Worm (Caenorhabditis elegans) whole organism, early embryonic: ENCODE data around the gene krr-1.

Experiments
- F13C5.2 ChIP-seq: sonication (generic microtip); optimal IDR thresholded peaks from 2 replicates; lab custom pipeline; 2017; ENCODE audit warnings: mild to moderate bottlenecking, missing genetic modification characterization, inconsistent platforms, missing compliant biosample characterization
- aly-1 ChIP-seq: sonication (generic microtip); optimal IDR thresholded peaks from 2 replicates; lab custom pipeline; 2016; ENCODE audit warnings: missing genetic modification characterization, missing compliant biosample characterization
- ama-1 ChIP-seq: fragments of 150-350 bp; optimal IDR thresholded peaks from 2 replicates; lab custom pipeline; 2014
- ceh-13 ChIP-seq: fragments of 200-800 bp; sonication (Bioruptor generic); optimal IDR thresholded peaks from 2 replicates; lab custom pipeline; 2018; ENCODE audit warnings: mild to moderate bottlenecking, missing genetic modification characterization, missing compliant biosample characterization
- ceh-36 ChIP-seq: sonication (generic microtip); optimal IDR thresholded peaks from 2 replicates; lab custom pipeline; 2016; ENCODE audit warnings: missing genetic modification characterization, inconsistent platforms, missing compliant biosample characterization
- ets-7 ChIP-seq: sonication (generic microtip); optimal IDR thresholded peaks from 2 replicates; lab custom pipeline; 2016; ENCODE audit warnings: missing genotype, missing genetic modification characterization, missing compliant biosample characterization
- flt-1 ChIP-seq: fragments of 200-800 bp; sonication (Bioruptor generic); IDR thresholded peaks from 2 replicates; pipeline ENCODE4 v1.3.6; 2022; ENCODE audit warnings: missing genetic modification characterization, missing compliant biosample characterization
- hmbx-1 ChIP-seq: sonication (generic microtip); optimal IDR thresholded peaks from 2 replicates; lab custom pipeline; 2016; ENCODE audit warnings: mild to moderate bottlenecking, missing genetic modification characterization, missing compliant biosample characterization
- hmg-4 ChIP-seq: fragments of 200-800 bp; sonication (Bioruptor generic); optimal IDR thresholded peaks from 2 replicates; lab custom pipeline; 2018; ENCODE audit warnings: mild to moderate bottlenecking, missing genetic modification characterization, missing compliant biosample characterization
- pes-1 ChIP-seq: fragments of 200-800 bp; sonication (Bioruptor generic); IDR thresholded peaks from 2 replicates; pipeline ENCODE4 v1.3.6; 2022; ENCODE audit warnings: missing genetic modification reagents, missing genetic modification characterization, missing compliant biosample characterization
- sea-1 ChIP-seq: fragments of 200-800 bp; sonication (Bioruptor generic); conservative IDR thresholded peaks from 2 replicates; pipeline ENCODE4 v1.3.6; 2022; ENCODE audit warnings: missing genetic modification characterization, missing compliant biosample characterization
- tbx-11 ChIP-seq: fragments of 200-800 bp; sonication (Bioruptor generic); IDR thresholded peaks from 2 replicates; pipeline ENCODE4 v1.3.6; 2022; ENCODE audit warnings: missing genetic modification characterization, missing compliant biosample characterization

ce11 chrV:7186599-7186998 lies 44.4 kb upstream of the krr-1 start:
- TF ChIP-seq hmbx-1 (tag; lab: Kevin White, UChicago) (no peak), pes-1 (no peak), flt-1 (GFP tag; lab: Robert Waterston, UW) (no peak), F13C5.2 (tag; lab: Kevin White, UChicago) (no peak), ceh-36 (tag; lab: Kevin White, UChicago) (no peak), ceh-13 (GFP tag; lab: Kevin White, UChicago) (no peak), ama-1 (lab: Kevin White, UChicago) (no peak), hmg-4 (GFP tag; lab: Kevin White, UChicago) (no peak), tbx-11 (GFP tag; lab: Robert Waterston, UW) (no peak), sea-1 (no peak), aly-1 (tag; lab: Kevin White, UChicago) (no peak), ets-7 (no peak)
